Fruit fly (Drosophila melanogaster): ENCODE measurements around the gene Set.

Set gene

DNA sequence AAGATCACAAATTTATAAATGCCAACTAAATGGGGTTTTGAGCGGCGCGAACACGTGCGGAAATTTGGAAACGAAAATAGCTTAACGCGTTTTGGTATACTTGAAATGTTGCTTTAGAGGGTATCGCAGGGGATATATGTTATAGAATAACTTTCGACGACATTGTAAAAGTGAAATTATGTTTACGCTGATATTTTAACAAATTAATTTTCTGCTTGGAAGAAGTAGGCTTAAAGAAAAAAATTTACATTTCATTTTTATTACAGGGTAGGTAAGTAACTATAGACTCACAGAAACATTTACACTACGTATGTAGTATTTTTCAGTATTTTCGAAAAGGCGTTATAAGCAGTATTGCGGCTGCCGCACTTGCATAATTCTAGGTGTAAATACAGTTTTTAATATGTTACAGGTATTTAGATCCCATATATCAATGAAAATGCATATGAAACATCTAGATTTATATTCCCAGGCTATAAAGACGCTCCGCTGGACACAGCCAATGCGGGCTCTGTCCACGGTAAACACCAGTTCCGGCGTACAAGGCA lies 33.9 kb upstream of the Set start, which contains the start of the genes Art3 and mRpS10 (continued):
- TF ChIP-seq CG18764 (GFP tag; optimal IDR thresholded peaks at IDR 0.05): peak; percentile 100
- TF ChIP-seq hkb (optimal IDR thresholded peaks at IDR 0.05): peak; percentile 45
- TF ChIP-seq hkb (GFP tag; IDR thresholded peaks at IDR 0.05): peak; percentile 100
- peak; percentile 100 for TF ChIP-seq CG12744 (GFP tag; optimal IDR thresholded peaks at IDR 0.05)
- TF ChIP-seq CG16813 (GFP tag; IDR thresholded peaks at IDR 0.05; ENCODE audit: partially characterized antibody): no peak
- TF ChIP-seq ssp (GFP tag; IDR thresholded peaks at IDR 0.05): peak; percentile 97
- peak in 1 of 2 experiments; percentile 97 for TF ChIP-seq eve (GFP tag; optimal IDR thresholded peaks at IDR 0.05)
- peak; percentile 100 for TF ChIP-seq CG11093 (GFP tag; IDR thresholded peaks at IDR 0.05)
- TF ChIP-seq ind (GFP tag; optimal IDR thresholded peaks at IDR 0.05): peak; percentile 100
- TF ChIP-seq Pdp1 (GFP tag; optimal IDR thresholded peaks at IDR 0.05): peak; percentile 100
- TF ChIP-seq Chrac-16 (GFP tag; optimal IDR thresholded peaks at IDR 0.05): peak; percentile 100
- peak; percentile 100 for TF ChIP-seq NfI (GFP tag; optimal IDR thresholded peaks at IDR 0.05)
- TF ChIP-seq slp2 (GFP tag; optimal IDR thresholded peaks at IDR 0.05): peak; percentile 100
- peak; percentile 89 for TF ChIP-seq CG7928 (GFP tag; optimal IDR thresholded peaks at IDR 0.05)
- TF ChIP-seq CG32532 (GFP tag; IDR thresholded peaks at IDR 0.05): peak; percentile 100
- TF ChIP-seq ara (GFP tag; IDR thresholded peaks at IDR 0.05): peak; percentile 100
- TF ChIP-seq crol (GFP tag; IDR thresholded peaks at IDR 0.05): peak; percentile 93
- TF ChIP-seq CG14014 (GFP tag; IDR thresholded peaks at IDR 0.05): peak; percentile 100
- peak; percentile 100 for TF ChIP-seq da (GFP tag; optimal IDR thresholded peaks at IDR 0.05)
- TF ChIP-seq BEAF-32 (GFP tag; optimal IDR thresholded peaks at IDR 0.05): peak; percentile 52
- peak; percentile 99 for TF ChIP-seq fd102C (GFP tag; optimal IDR thresholded peaks at IDR 0.05)
- TF ChIP-seq CG2129 (GFP tag; IDR thresholded peaks at IDR 0.05; ENCODE audit: partially characterized antibody): no peak
- TF ChIP-seq CG9817 (tag; optimal IDR thresholded peaks at IDR 0.05): peak; percentile 100
- TF ChIP-seq Stat92E (GFP tag; optimal IDR thresholded peaks at IDR 0.05): peak in 1 of 3 experiments; percentile 100
- no peak for TF ChIP-seq HLH4C (GFP tag; IDR thresholded peaks at IDR 0.05; ENCODE audit: partially characterized antibody)
- peak; percentile 97 for TF ChIP-seq Kr (GFP tag; optimal IDR thresholded peaks at IDR 0.05)
- TF ChIP-seq peb (GFP tag; IDR thresholded peaks at IDR 0.05): peak; percentile 100
- peak; percentile 100 for TF ChIP-seq CG12071 (GFP tag; optimal IDR thresholded peaks at IDR 0.05)
- TF ChIP-seq CG18476 (GFP tag; optimal IDR thresholded peaks at IDR 0.05): peak; percentile 99
- peak; percentile 100 for TF ChIP-seq H2.0 (GFP tag; IDR thresholded peaks at IDR 0.05)
- TF ChIP-seq tgo (GFP tag; IDR thresholded peaks at IDR 0.05): peak; percentile 100
- peak; percentile 98 for TF ChIP-seq trem (tag; optimal IDR thresholded peaks at IDR 0.05)
- peak; percentile 100 for TF ChIP-seq CG13624 (GFP tag; optimal IDR thresholded peaks at IDR 0.05)
- TF ChIP-seq Ets97D (GFP tag; optimal IDR thresholded peaks at IDR 0.05): peak; percentile 96
- no peak for TF ChIP-seq usp (GFP tag; optimal IDR thresholded peaks at IDR 0.05)
- peak; percentile 100 for TF ChIP-seq dati (GFP tag; IDR thresholded peaks at IDR 0.05)
- TF ChIP-seq ewg (GFP tag; optimal IDR thresholded peaks at IDR 0.05): peak; percentile 100
- TF ChIP-seq stc (GFP tag; IDR thresholded peaks at IDR 0.05): peak; percentile 100
- peak; percentile 99 for TF ChIP-seq kah (GFP tag; optimal IDR thresholded peaks at IDR 0.05)
- peak; percentile 100 for TF ChIP-seq Spps (tag; optimal IDR thresholded peaks at IDR 0.05)
- TF ChIP-seq zen (tag; optimal IDR thresholded peaks at IDR 0.05): peak; percentile 100
- peak; percentile 100 for TF ChIP-seq dimm (GFP tag; IDR thresholded peaks at IDR 0.05)
- TF ChIP-seq Bgb (GFP tag; IDR thresholded peaks at IDR 0.05; ENCODE audit: partially characterized antibody): no peak
- TF ChIP-seq nom (GFP tag; optimal IDR thresholded peaks at IDR 0.05): peak; percentile 99
- TF ChIP-seq cas (GFP tag; IDR thresholded peaks at IDR 0.05): peak; percentile 99
- peak; percentile 96 for TF ChIP-seq CG3163 (GFP tag; optimal IDR thresholded peaks at IDR 0.05)
- TF ChIP-seq fu2 (GFP tag; optimal IDR thresholded peaks at IDR 0.05): peak; percentile 100
- peak; percentile 100 for TF ChIP-seq Oli (tag; optimal IDR thresholded peaks at IDR 0.05)
- TF ChIP-seq CG8944 (GFP tag; optimal IDR thresholded peaks at IDR 0.05): peak; percentile 100
- TF ChIP-seq lilli (GFP tag; optimal IDR thresholded peaks at IDR 0.05): peak; percentile 100

All from whole organism, embryonic.